Worm (Caenorhabditis elegans) whole organism, early embryonic: ENCODE results near the gene aff-1.

ENCODE experiments used
- B0310.2 ChIP-seq: sonication (generic microtip); optimal IDR thresholded peaks from 2 replicates; lab custom pipeline; 2016; ENCODE audit warnings: mild to moderate bottlenecking, missing genetic modification characterization, missing compliant biosample characterization
- F13C5.2 ChIP-seq: sonication (generic microtip); optimal IDR thresholded peaks from 2 replicates; lab custom pipeline; 2017; ENCODE audit warnings: mild to moderate bottlenecking, missing genetic modification characterization, inconsistent platforms, missing compliant biosample characterization
- aly-1 ChIP-seq: sonication (generic microtip); optimal IDR thresholded peaks from 2 replicates; lab custom pipeline; 2016; ENCODE audit warnings: missing genetic modification characterization, missing compliant biosample characterization
- ama-1 ChIP-seq: fragments of 150-350 bp; optimal IDR thresholded peaks from 2 replicates; lab custom pipeline; 2014
- ceh-13 ChIP-seq: fragments of 200-800 bp; sonication (Bioruptor generic); optimal IDR thresholded peaks from 2 replicates; lab custom pipeline; 2018; ENCODE audit warnings: mild to moderate bottlenecking, missing genetic modification characterization, missing compliant biosample characterization
- ceh-36 ChIP-seq: sonication (generic microtip); optimal IDR thresholded peaks from 2 replicates; lab custom pipeline; 2016; ENCODE audit warnings: missing genetic modification characterization, inconsistent platforms, missing compliant biosample characterization
- ets-7 ChIP-seq: sonication (generic microtip); optimal IDR thresholded peaks from 2 replicates; lab custom pipeline; 2016; ENCODE audit warnings: missing genotype, missing genetic modification characterization, missing compliant biosample characterization
- hmbx-1 ChIP-seq: sonication (generic microtip); optimal IDR thresholded peaks from 2 replicates; lab custom pipeline; 2016; ENCODE audit warnings: mild to moderate bottlenecking, missing genetic modification characterization, missing compliant biosample characterization
- hnd-1 ChIP-seq: sonication (generic microtip); optimal IDR thresholded peaks from 2 replicates; lab custom pipeline; 2016; ENCODE audit warnings: missing genetic modification characterization, missing compliant biosample characterization
- pes-1 ChIP-seq: fragments of 200-800 bp; sonication (Bioruptor generic); IDR thresholded peaks from 2 replicates; pipeline ENCODE4 v1.3.6; 2022; ENCODE audit warnings: missing genetic modification reagents, missing genetic modification characterization, missing compliant biosample characterization
- scrt-1 ChIP-seq: fragments of 200-800 bp; sonication (Bioruptor generic); IDR thresholded peaks from 2 replicates; pipeline ENCODE4 v1.3.6; 2022; ENCODE audit warnings: missing genetic modification characterization, missing compliant biosample characterization
- tra-4 ChIP-seq: sonication (generic microtip); optimal IDR thresholded peaks from 2 replicates; lab custom pipeline; 2017; ENCODE audit warnings: missing genetic modification characterization, missing compliant biosample characterization

DNA sequence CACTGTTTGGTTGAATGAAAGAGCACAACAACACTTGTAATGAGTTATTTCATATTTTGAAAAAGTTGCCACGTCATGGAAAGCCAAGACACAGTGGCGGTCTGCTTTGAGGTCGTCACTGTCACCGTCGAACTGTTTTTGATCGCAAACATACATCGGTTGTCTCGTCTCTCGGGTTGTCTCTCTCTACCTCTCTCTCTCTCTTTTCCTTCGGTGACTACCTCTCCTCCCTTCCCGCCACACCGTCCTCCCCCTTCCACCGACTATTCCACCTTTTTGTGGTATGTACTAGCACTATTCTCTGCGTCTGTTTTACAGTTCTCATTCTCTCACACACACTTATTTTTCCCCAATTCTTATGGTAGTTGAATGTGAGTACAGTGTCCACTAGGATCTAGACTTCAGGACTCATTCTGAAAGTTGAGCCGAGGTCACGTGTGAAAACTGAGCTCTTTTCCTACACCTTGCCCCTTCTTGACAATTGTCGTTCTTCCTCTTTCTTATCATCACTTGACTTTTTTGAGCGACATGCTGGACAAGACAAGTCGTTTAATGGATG, 29.7 kb downstream of the aff-1 start:
- no peak for TF ChIP-seq hmbx-1 (tag; lab: Kevin White, UChicago)
- no peak for TF ChIP-seq B0310.2 (tag; lab: Kevin White, UChicago)
- peak; percentile 69 for TF ChIP-seq ceh-36 (tag; lab: Kevin White, UChicago)
- TF ChIP-seq hnd-1 (tag; lab: Kevin White, UChicago) = no peak
- TF ChIP-seq F13C5.2 (tag; lab: Kevin White, UChicago) = no peak
- no peak for TF ChIP-seq ets-7
- no peak for TF ChIP-seq ceh-13 (GFP tag; lab: Kevin White, UChicago)
- no peak for TF ChIP-seq tra-4 (tag; lab: Kevin White, UChicago)
- TF ChIP-seq pes-1 (GFP tag; lab: Robert Waterston, UW) = no peak
- TF ChIP-seq scrt-1 (GFP tag; lab: Robert Waterston, UW) = no peak
- no peak for TF ChIP-seq ama-1 (lab: Kevin White, UChicago)
- TF ChIP-seq aly-1 (tag; lab: Kevin White, UChicago) = peak; percentile 7
